Worm (Caenorhabditis elegans) whole organism, late embryonic: ENCODE results near the gene smg-8.

Source experiments
- ama-1 ChIP-seq: fragments of 150-350 bp; optimal IDR thresholded peaks from 2 replicates; lab custom pipeline; 2014
- pros-1 ChIP-seq: fragments of 150-350 bp; optimal IDR thresholded peaks from 2 replicates; lab custom pipeline; 2014; ENCODE audit warnings: missing biosample characterization, missing genetic modification reagents, missing genetic modification characterization

DNA sequence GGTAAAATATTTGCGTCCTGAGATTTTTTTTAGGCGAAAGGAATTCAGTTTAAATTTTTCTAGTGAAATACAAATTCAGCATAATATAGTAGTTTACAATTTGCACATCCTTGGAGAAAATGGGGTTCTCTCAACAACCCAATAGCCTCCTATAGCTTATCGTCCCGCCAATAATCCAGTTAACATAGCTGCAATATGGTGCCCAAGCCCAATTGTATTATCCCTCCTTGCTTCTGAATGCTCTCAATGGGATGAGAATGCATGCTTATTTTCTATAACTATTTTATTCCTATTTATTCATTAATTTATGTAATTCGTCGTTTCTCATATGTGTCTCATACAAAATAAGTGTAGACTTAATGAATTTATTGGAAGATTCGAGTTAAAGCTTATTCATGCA, 28.8 kb downstream of the smg-8 start:
- no peak for TF ChIP-seq ama-1
- no peak for TF ChIP-seq pros-1 (tag; lab: Kevin White, UChicago)
